Fruit fly (Drosophila melanogaster) whole organism, wandering third instar larva: ENCODE results near the gene Diap1.

Experiments used
- Abd-B ChIP-seq: fragments of >200 bp; optimal IDR thresholded peaks from 2 replicates; lab custom pipeline; 2017; ENCODE audit warnings: missing biosample characterization, missing genetic modification characterization
- CG32264 ChIP-seq: fragments of 200-800 bp; sonication (Bioruptor generic); optimal IDR thresholded peaks from 2 replicates; lab custom pipeline; 2016; ENCODE audit warnings: missing biosample characterization, missing genetic modification characterization
- CG9705 ChIP-seq: fragments of 200-800 bp; sonication (Bioruptor generic); optimal IDR thresholded peaks from 2 replicates; lab custom pipeline; 2018; ENCODE audit warnings: missing biosample characterization, mild to moderate bottlenecking, missing genetic modification characterization
- CrebA ChIP-seq: fragments of 200-800 bp; sonication (Bioruptor generic); optimal IDR thresholded peaks from 2 replicates; lab custom pipeline; 2016; ENCODE audit warnings: missing biosample characterization, mild to moderate bottlenecking, missing genetic modification characterization, borderline replicate concordance
- Dfd ChIP-seq: fragments of >200 bp; optimal IDR thresholded peaks from 2 replicates; lab custom pipeline; 2017; ENCODE audit warnings: missing biosample characterization, missing genetic modification characterization
- Dif ChIP-seq: fragments of 200-275, 200-300 bp; sonication (Bioruptor generic); optimal IDR thresholded peaks from 2 replicates; lab custom pipeline; 2018; ENCODE audit warnings: missing biosample characterization, missing genetic modification characterization; ENCODE audit not compliant: partially characterized antibody
- GATAd ChIP-seq: sonication (Bioruptor generic); optimal IDR thresholded peaks from 2 replicates; lab custom pipeline; 2016; ENCODE audit warnings: missing biosample characterization, missing genetic modification characterization
- HLH106 ChIP-seq: fragments of 200-800 bp; optimal IDR thresholded peaks from 3 replicates; lab custom pipeline; 2019; ENCODE audit warnings: missing biosample characterization, mild to moderate bottlenecking, missing genetic modification characterization, moderate library complexity
- Hnf4 ChIP-seq: fragments of 200-800 bp; sonication (Bioruptor generic); optimal IDR thresholded peaks from 2 replicates; lab custom pipeline; 2016; ENCODE audit warnings: missing biosample characterization, mild to moderate bottlenecking, missing genetic modification characterization
- Hr78 ChIP-seq: fragments of >200 bp; optimal IDR thresholded peaks from 2 replicates; lab custom pipeline; 2017; ENCODE audit warnings: missing biosample characterization, missing genetic modification characterization
- Hr83 ChIP-seq: fragments of 200-300 bp; sonication (Bioruptor generic); optimal IDR thresholded peaks from 2 replicates; lab custom pipeline; 2016; ENCODE audit warnings: missing biosample characterization, mild to moderate bottlenecking, missing genetic modification characterization, moderate library complexity; ENCODE audit not compliant: poor library complexity, severe bottlenecking
- Jra ChIP-seq: sonication (Bioruptor generic); optimal IDR thresholded peaks from 2 replicates; lab custom pipeline; 2016; ENCODE audit warnings: missing biosample characterization, missing genetic modification characterization
- Mio ChIP-seq: sonication (Bioruptor generic); optimal IDR thresholded peaks from 2 replicates; lab custom pipeline; 2016; ENCODE audit warnings: missing biosample characterization, missing genetic modification characterization
- Myc ChIP-seq: fragments of >200 bp; optimal IDR thresholded peaks from 2 replicates; lab custom pipeline; 2017
- N ChIP-seq: fragments of >200 bp; optimal IDR thresholded peaks from 2 replicates; lab custom pipeline; 2018; ENCODE audit warnings: missing biosample characterization, missing external identifiers, missing genetic modification characterization
- OdsH ChIP-seq: fragments of 200-800 bp; sonication (Bioruptor generic); optimal IDR thresholded peaks from 2 replicates; lab custom pipeline; 2016; ENCODE audit warnings: missing biosample characterization, mild to moderate bottlenecking, missing genetic modification characterization
- Rel ChIP-seq, 2 experiments: fragments of 200-800 bp; sonication (Bioruptor generic) in 1 of 2; optimal IDR thresholded peaks; 2 replicates in 1 of 2; 3 replicates in 1 of 2; lab custom pipeline; 2016 to 2019; ENCODE audit warnings: mild to moderate bottlenecking in 2 of 2, missing biosample characterization in 2 of 2, missing genetic modification characterization in 2 of 2, moderate library complexity in 1 of 2
- Sp1 ChIP-seq: fragments of 200-800 bp; sonication (Bioruptor generic); optimal IDR thresholded peaks from 3 replicates; lab custom pipeline; 2019; ENCODE audit warnings: missing biosample characterization, mild to moderate bottlenecking, missing genetic modification characterization, moderate library complexity
- Vsx2 ChIP-seq: fragments of 200-300, 225-300 bp; sonication (Bioruptor generic); optimal IDR thresholded peaks from 2 replicates; lab custom pipeline; 2018; ENCODE audit warnings: missing biosample characterization, missing genetic modification characterization; ENCODE audit not compliant: partially characterized antibody
- br ChIP-seq: fragments of 200-800 bp; sonication (Bioruptor generic); optimal IDR thresholded peaks from 2 replicates; lab custom pipeline; 2016; ENCODE audit warnings: missing biosample characterization, missing genetic modification characterization
- brk ChIP-seq: fragments of 200-800 bp; sonication (Bioruptor generic); optimal IDR thresholded peaks from 2 replicates; lab custom pipeline; 2016; ENCODE audit warnings: missing biosample characterization, mild to moderate bottlenecking, missing genetic modification characterization
- dl ChIP-seq, 2 experiments: fragments of 175-275, 200-275 bp in 1 of 2; fragments of 200-275 bp in 1 of 2; sonication (Bioruptor generic); optimal IDR thresholded peaks; lab custom pipeline; 2018; ENCODE audit warnings: mild to moderate bottlenecking in 2 of 2, missing biosample characterization in 2 of 2, missing genetic modification characterization in 2 of 2, moderate library complexity in 2 of 2; ENCODE audit not compliant: partially characterized antibody in 2 of 2, insufficient read depth in 1 of 2
- dmrt93B ChIP-seq: fragments of 200-800 bp; sonication (Bioruptor generic); optimal IDR thresholded peaks from 2 replicates; lab custom pipeline; 2018; ENCODE audit warnings: missing biosample characterization, mild to moderate bottlenecking, missing genetic modification characterization
- dsf ChIP-seq: sonication (Bioruptor generic); optimal IDR thresholded peaks from 2 replicates; lab custom pipeline; 2016; ENCODE audit warnings: missing biosample characterization, missing genetic modification characterization, borderline replicate concordance
- ey ChIP-seq: fragments of 200-800 bp; sonication (Bioruptor generic); optimal IDR thresholded peaks from 2 replicates; lab custom pipeline; 2016; ENCODE audit warnings: missing biosample characterization, missing genetic modification characterization
- foxo ChIP-seq, 2 experiments: fragments of 200-800 bp; sonication (Bioruptor generic); optimal IDR thresholded peaks; 2 replicates in 1 of 2; 3 replicates in 1 of 2; lab custom pipeline; 2016 to 2017; ENCODE audit warnings: missing biosample characterization in 2 of 2, missing genetic modification characterization in 2 of 2
- h ChIP-seq: fragments of 200-800 bp; sonication (Bioruptor generic); optimal IDR thresholded peaks from 3 replicates; lab custom pipeline; 2016; ENCODE audit warnings: missing biosample characterization, mild to moderate bottlenecking, missing genetic modification characterization
- jim ChIP-seq: fragments of 175-275, 200-325 bp; sonication (Bioruptor generic); optimal IDR thresholded peaks from 2 replicates; lab custom pipeline; 2016; ENCODE audit warnings: missing biosample characterization, mild to moderate bottlenecking, missing genetic modification characterization
- lola ChIP-seq: fragments of >200 bp; optimal IDR thresholded peaks from 2 replicates; lab custom pipeline; 2017; ENCODE audit warnings: missing biosample characterization, missing genetic modification characterization
- pan ChIP-seq: fragments of >200 bp; optimal IDR thresholded peaks from 2 replicates; lab custom pipeline; 2017
- psq ChIP-seq: fragments of 200-800 bp; sonication (Bioruptor generic); optimal IDR thresholded peaks from 3 replicates; lab custom pipeline; 2017; ENCODE audit warnings: missing biosample characterization, mild to moderate bottlenecking, missing genetic modification characterization, moderate library complexity
- rgr ChIP-seq: fragments of 200-800 bp; sonication (Bioruptor generic); optimal IDR thresholded peaks from 3 replicates; lab custom pipeline; 2016; ENCODE audit warnings: missing biosample characterization, mild to moderate bottlenecking, missing genetic modification characterization
- sage ChIP-seq: fragments of 200-800 bp; sonication (Bioruptor generic); optimal IDR thresholded peaks from 2 replicates; lab custom pipeline; 2016; ENCODE audit warnings: missing biosample characterization, mild to moderate bottlenecking, missing genetic modification characterization
- sv ChIP-seq: fragments of 200-800 bp; sonication (Bioruptor generic); optimal IDR thresholded peaks from 3 replicates; lab custom pipeline; 2016; ENCODE audit warnings: missing biosample characterization, missing genetic modification characterization
- tai ChIP-seq: sonication (Bioruptor generic); optimal IDR thresholded peaks from 2 replicates; lab custom pipeline; 2016; ENCODE audit warnings: missing biosample characterization, missing genetic modification characterization
- usp ChIP-seq: fragments of >200 bp; optimal IDR thresholded peaks from 2 replicates; lab custom pipeline; 2017; ENCODE audit warnings: missing biosample characterization, missing genetic modification characterization
- woc ChIP-seq: sonication (Bioruptor generic); optimal IDR thresholded peaks from 2 replicates; lab custom pipeline; 2016; ENCODE audit warnings: missing biosample characterization, mild to moderate bottlenecking, missing genetic modification characterization

Gene Diap1

DNA sequence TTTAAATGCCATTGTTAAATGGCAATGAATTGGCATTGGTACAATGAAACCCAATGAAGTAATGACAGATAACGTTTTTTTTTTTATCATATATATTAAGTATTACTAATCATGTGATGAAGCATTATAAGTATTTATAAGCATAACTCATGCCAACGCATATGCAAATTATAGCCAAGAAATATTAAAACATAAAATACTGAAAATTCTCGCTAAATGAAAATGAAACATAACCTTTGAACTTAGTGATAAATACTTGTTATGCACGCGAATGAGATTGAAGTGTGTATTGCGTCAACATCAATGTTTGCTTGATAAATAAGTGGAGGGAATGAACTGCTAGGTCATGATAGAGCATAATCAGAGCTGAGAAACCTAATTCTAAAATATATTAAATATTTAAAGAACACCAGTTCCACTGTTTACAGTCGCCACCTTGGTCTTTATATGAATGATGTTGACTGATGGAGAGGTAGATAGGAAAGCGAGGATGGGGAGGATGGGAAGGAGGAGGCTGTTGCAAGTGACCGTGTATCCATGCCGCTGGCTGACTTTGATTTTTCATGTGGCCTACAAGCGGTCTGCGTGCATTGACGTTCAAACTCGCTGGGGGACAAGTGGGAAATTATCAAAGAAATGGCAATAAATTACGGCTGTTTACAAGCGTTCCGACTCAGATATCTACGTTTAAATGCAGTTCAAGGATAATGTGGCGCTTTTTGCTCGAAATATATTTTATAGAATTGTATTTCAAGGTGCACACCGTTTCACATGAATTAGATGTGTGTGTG lies 5.5 kb upstream of the Diap1 start:
- no peak for TF ChIP-seq sage (GFP tag; lab: Kevin White, UChicago)
- TF ChIP-seq rgr (GFP tag; lab: Kevin White, UChicago) = no peak
- TF ChIP-seq Rel (GFP tag; optimal IDR thresholded peaks at IDR 0.05; lab: Kevin White, UChicago) = no peak
- no peak for TF ChIP-seq Rel (tag; optimal IDR thresholded peaks at IDR 0.05; lab: Kevin White, UChicago)
- TF ChIP-seq usp = no peak
- TF ChIP-seq lola (GFP tag; lab: Kevin White, UChicago) = no peak
- no peak for TF ChIP-seq Abd-B
- no peak for TF ChIP-seq dmrt93B (GFP tag; lab: Kevin White, UChicago)
- no peak for TF ChIP-seq Vsx2 (GFP tag; lab: Kevin White, UChicago)
- no peak for TF ChIP-seq CG32264 (GFP tag; lab: Kevin White, UChicago)
- no peak for TF ChIP-seq Jra
- TF ChIP-seq foxo (GFP tag; optimal IDR thresholded peaks at IDR 0.05; lab: Kevin White, UChicago) = no peak
- no peak for TF ChIP-seq HLH106
- TF ChIP-seq CrebA (GFP tag; lab: Kevin White, UChicago) = no peak
- no peak for TF ChIP-seq jim
- no peak for TF ChIP-seq br (GFP tag; lab: Kevin White, UChicago)
- no peak for TF ChIP-seq Dfd (GFP tag; lab: Kevin White, UChicago)
- no peak for TF ChIP-seq Mio (GFP tag; lab: Kevin White, UChicago)
- TF ChIP-seq h = no peak

DNA sequence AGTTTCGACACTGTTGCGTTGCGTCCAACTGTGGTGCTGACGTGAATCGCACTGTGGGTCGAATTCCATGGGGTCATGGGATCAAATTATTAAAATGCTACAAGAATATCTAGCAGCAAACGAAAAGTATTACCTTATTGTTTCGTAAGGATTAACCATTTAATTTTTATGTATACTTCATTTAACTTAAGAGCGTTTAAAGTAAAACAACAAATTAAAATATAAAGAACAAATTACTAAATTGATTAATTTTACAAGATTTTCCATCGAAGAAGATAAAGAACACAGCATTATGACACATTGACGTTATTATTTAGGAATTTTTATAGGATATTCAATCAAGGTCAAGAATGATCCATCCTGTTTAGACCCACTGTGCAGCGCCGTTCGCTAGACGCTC lies 3.3 kb upstream of the Diap1 start:
- no peak for TF ChIP-seq psq
- TF ChIP-seq foxo (GFP tag; optimal IDR thresholded peaks at IDR 0.05; lab: Kevin White, UChicago) = peak in 1 of 2 experiments; percentile 24
- peak; percentile 2 for TF ChIP-seq sv (GFP tag; lab: Kevin White, UChicago)
- peak; percentile 13 for TF ChIP-seq h

DNA sequence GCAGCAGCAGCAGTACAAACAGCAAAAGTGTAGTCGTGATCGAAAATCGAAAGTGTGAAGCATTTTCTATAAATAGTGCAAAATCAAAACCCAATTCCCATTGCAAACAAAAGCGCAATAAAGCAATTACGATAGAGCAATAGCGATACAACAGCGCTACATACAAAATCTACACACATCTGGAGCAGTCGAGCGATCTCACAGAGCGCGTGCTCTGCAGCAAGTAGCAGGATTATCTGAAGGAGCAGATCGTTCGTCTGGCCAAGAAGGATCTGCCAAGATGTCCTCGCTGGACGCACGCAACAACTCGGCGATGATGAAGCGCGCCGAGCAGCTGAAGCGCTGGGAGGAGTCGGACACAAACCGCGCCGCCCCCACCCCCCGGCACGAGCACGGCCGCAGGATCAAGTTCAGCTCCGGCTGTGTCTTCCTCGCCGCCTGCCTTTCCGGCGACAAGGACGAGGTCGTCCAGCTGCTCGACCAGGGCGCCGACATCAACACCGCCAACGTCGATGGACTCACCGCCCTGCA lies 2.3 kb upstream of the Diap1 start:
- TF ChIP-seq sv (GFP tag; lab: Kevin White, UChicago) = no peak
- no peak for TF ChIP-seq brk (GFP tag; lab: Kevin White, UChicago)
- no peak for TF ChIP-seq Myc
- TF ChIP-seq Mio (GFP tag; lab: Kevin White, UChicago) = no peak
- peak; percentile 86 for TF ChIP-seq Dfd (GFP tag; lab: Kevin White, UChicago)
- TF ChIP-seq Jra = no peak
- no peak for TF ChIP-seq dsf (GFP tag; lab: Kevin White, UChicago)

DNA sequence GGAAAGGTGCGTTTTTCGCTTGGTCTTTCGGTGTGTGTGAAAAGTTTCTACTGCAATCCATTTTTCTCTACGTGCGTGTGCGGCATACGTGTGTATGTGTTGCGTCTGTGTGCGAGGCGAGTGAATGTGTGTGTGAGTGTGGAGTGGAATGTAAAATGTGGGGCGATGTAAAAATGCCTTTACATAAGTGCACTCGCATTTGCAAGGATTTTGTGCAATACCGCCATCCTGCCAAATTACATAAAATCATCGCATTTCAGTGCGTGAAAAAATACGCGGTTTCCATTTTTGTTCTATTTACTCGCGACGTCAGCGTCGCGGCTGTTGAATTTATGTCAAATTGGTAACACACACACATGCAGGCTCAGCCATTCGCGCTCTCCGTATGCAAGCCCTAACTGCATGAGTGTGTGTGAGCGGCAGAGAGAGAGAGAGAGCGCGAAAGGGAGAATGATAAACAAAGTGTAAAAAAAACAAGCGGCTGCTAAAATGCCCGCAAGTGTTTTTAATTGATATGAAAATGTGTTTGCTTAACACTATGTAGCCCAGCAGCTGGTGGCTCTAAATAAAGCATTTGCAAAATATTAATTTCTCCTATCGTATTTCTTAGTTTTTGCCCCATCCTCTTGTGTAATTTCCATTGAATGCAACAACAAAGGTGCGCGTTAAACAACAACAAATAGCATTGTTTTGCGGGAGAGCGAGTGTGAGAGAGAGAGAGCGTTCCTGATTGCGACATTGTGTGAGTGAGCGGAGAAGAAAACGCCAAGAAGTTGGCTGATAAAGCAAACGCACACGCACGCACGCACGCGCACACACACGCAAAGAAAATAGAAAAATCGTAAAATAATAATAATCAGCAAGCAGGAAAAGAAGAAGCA lies 1.6 kb upstream of the Diap1 start:
- TF ChIP-seq Dif (GFP tag; lab: Kevin White, UChicago) (peak; percentile 58), Hnf4 (GFP tag; lab: Kevin White, UChicago) (peak; percentile 5), woc (GFP tag; lab: Kevin White, UChicago) (no peak), Jra (no peak), pan (lab: Kevin White, UChicago) (peak; percentile 82), br (GFP tag; lab: Kevin White, UChicago) (no peak), sv (GFP tag; lab: Kevin White, UChicago) (no peak), dl (GFP tag; optimal IDR thresholded peaks at IDR 0.05; lab: Kevin White, UChicago; ENCODE audit: insufficient read depth in 1 of 2, partially characterized antibody in 2 of 2) (peak; percentile 24 to 55), OdsH (GFP tag; lab: Kevin White, UChicago) (no peak), brk (GFP tag; lab: Kevin White, UChicago) (no peak), CG32264 (GFP tag; lab: Kevin White, UChicago) (no peak), dsf (GFP tag; lab: Kevin White, UChicago) (no peak), Abd-B (peak; percentile 84), Sp1 (GFP tag; lab: Kevin White, UChicago) (no peak), N (GFP tag; lab: Kevin White, UChicago) (peak; percentile 100), Rel (GFP tag; optimal IDR thresholded peaks at IDR 0.05; lab: Kevin White, UChicago) (peak; percentile 14), Rel (tag; optimal IDR thresholded peaks at IDR 0.05; lab: Kevin White, UChicago) (peak; percentile 18), foxo (GFP tag; optimal IDR thresholded peaks at IDR 0.05; lab: Kevin White, UChicago) (peak in 1 of 2 experiments; percentile 8), sage (GFP tag; lab: Kevin White, UChicago) (no peak), Dfd (GFP tag; lab: Kevin White, UChicago) (peak; percentile 99), rgr (GFP tag; lab: Kevin White, UChicago) (peak; percentile 13), Hr83 (peak; percentile 4), dmrt93B (GFP tag; lab: Kevin White, UChicago) (no peak), tai (GFP tag; lab: Kevin White, UChicago) (no peak), CG9705 (no peak), HLH106 (no peak), ey (GFP tag; lab: Kevin White, UChicago) (no peak), GATAd (GFP tag; lab: Kevin White, UChicago) (no peak), Hr78 (GFP tag; lab: Kevin White, UChicago) (peak; percentile 39), Mio (GFP tag; lab: Kevin White, UChicago) (no peak), Vsx2 (GFP tag; lab: Kevin White, UChicago) (no peak), lola (GFP tag; lab: Kevin White, UChicago) (no peak)
